Worm (Caenorhabditis elegans) whole organism, late embryonic: Measurements from ENCODE around the gene aexr-1.

Experiments
- K02D7.2 ChIP-seq: sonication (generic microtip); optimal IDR thresholded peaks from 2 replicates; lab custom pipeline; 2017; ENCODE audit warnings: mild to moderate bottlenecking, missing genetic modification characterization, missing compliant biosample characterization
- Y22D7AL.16 ChIP-seq: sonication (generic microtip); optimal IDR thresholded peaks from 2 replicates; lab custom pipeline; 2016; ENCODE audit warnings: missing genetic modification characterization, missing compliant biosample characterization
- ama-1 ChIP-seq: fragments of 150-350 bp; optimal IDR thresholded peaks from 2 replicates; lab custom pipeline; 2014
- ceh-30 ChIP-seq: fragments of 150-350 bp; optimal IDR thresholded peaks from 2 replicates; lab custom pipeline; 2014; ENCODE audit warnings: missing biosample characterization, missing genetic modification characterization
- ceh-9 ChIP-seq: sonication (generic microtip); optimal IDR thresholded peaks from 2 replicates; lab custom pipeline; 2016; ENCODE audit warnings: mild to moderate bottlenecking, missing genetic modification characterization, inconsistent platforms, missing compliant biosample characterization
- dmd-4 ChIP-seq: sonication (generic microtip); optimal IDR thresholded peaks from 2 replicates; lab custom pipeline; 2016; ENCODE audit warnings: borderline replicate concordance, missing genetic modification characterization, missing compliant biosample characterization
- nhr-11 ChIP-seq: fragments of 150-350 bp; optimal IDR thresholded peaks from 2 replicates; lab custom pipeline; 2014; ENCODE audit warnings: missing biosample characterization, missing genetic modification characterization
- pha-4 ChIP-seq: fragments of 150-350 bp; optimal IDR thresholded peaks from 2 replicates; lab custom pipeline; 2018; ENCODE audit warnings: missing biosample characterization, missing genetic modification reagents, missing genetic modification characterization
- pqm-1 ChIP-seq: sonication (generic microtip); optimal IDR thresholded peaks from 2 replicates; lab custom pipeline; 2016; ENCODE audit warnings: missing genetic modification characterization, missing compliant biosample characterization
- sdc-2 ChIP-seq: sonication (generic microtip); optimal IDR thresholded peaks from 2 replicates; lab custom pipeline; 2016; ENCODE audit warnings: missing genotype, missing genetic modification characterization, missing compliant biosample characterization
- sox-4 ChIP-seq: sonication (generic microtip); optimal IDR thresholded peaks from 2 replicates; lab custom pipeline; 2017; ENCODE audit warnings: mild to moderate bottlenecking, missing genetic modification characterization, inconsistent platforms, missing compliant biosample characterization
- tbx-7 ChIP-seq: sonication (generic microtip); optimal IDR thresholded peaks from 2 replicates; lab custom pipeline; 2016; ENCODE audit warnings: missing genotype, missing genetic modification characterization, missing compliant biosample characterization

DNA sequence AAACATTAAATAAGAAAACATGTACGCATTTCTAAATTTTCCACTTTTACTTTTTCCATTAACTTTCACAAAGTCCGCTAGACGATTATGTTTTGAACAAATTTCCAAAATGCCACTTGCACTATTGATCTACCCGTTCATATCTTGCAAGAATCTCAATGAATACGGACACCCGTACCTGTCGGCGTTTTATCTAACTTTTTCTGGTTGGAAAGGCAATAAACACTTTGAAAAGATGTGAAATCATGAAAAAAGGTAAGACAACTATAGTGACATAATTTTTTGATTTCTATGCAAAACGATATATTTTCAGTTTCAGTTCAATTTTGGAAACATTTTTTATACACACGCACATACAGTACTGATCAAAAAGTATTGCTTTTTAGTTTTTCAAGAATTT lies 36.6 kb upstream of the aexr-1 start:
- no peak for TF ChIP-seq pqm-1 (tag; lab: Kevin White, UChicago)
- no peak for TF ChIP-seq ceh-30
- no peak for TF ChIP-seq pha-4
- no peak for TF ChIP-seq sdc-2
- no peak for TF ChIP-seq dmd-4
- TF ChIP-seq nhr-11 (tag; lab: Kevin White, UChicago): no peak
- no peak for TF ChIP-seq sox-4 (tag; lab: Kevin White, UChicago)
- no peak for TF ChIP-seq tbx-7 (tag; lab: Kevin White, UChicago)
- TF ChIP-seq ama-1 (lab: Kevin White, UChicago): no peak
- TF ChIP-seq Y22D7AL.16 (tag; lab: Kevin White, UChicago): no peak
- TF ChIP-seq ceh-9 (tag; lab: Kevin White, UChicago): no peak
- TF ChIP-seq K02D7.2 (tag; lab: Kevin White, UChicago): no peak
